Worm (Caenorhabditis elegans) whole organism, L1 larva: Measurements from ENCODE around the gene srh-201.

Experiments used
- blmp-1 ChIP-seq: fragments of 150-350 bp; optimal IDR thresholded peaks from 2 replicates; lab custom pipeline; 2014; ENCODE audit warnings: missing biosample characterization, missing genetic modification characterization
- nhr-11 ChIP-seq: fragments of 150-350 bp; optimal IDR thresholded peaks from 2 replicates; lab custom pipeline; 2014; ENCODE audit warnings: missing biosample characterization, missing genetic modification characterization
- nhr-28 ChIP-seq: fragments of 150-350 bp; optimal IDR thresholded peaks from 2 replicates; lab custom pipeline; 2014; ENCODE audit warnings: missing biosample characterization, missing genetic modification characterization
- rnt-1 ChIP-seq: sonication (generic microtip); optimal IDR thresholded peaks from 2 replicates; lab custom pipeline; 2016; ENCODE audit warnings: mild to moderate bottlenecking, missing genetic modification characterization, moderate library complexity, missing compliant biosample characterization
- skn-1 ChIP-seq: fragments of 150-350 bp; optimal IDR thresholded peaks from 2 replicates; lab custom pipeline; 2014; ENCODE audit warnings: missing biosample characterization, missing genetic modification characterization
- unc-98 ChIP-seq: fragments of 200-800 bp; sonication (Bioruptor generic); IDR thresholded peaks from 2 replicates; pipeline ENCODE4 v1.3.6; 2022; ENCODE audit warnings: missing genetic modification characterization, missing compliant biosample characterization
- ztf-11 ChIP-seq, 2 experiments: sonication (generic microtip); optimal IDR thresholded peaks; 2 replicates each; lab custom pipeline; 2016 to 2017; ENCODE audit warnings: missing genetic modification characterization in 2 of 2, missing biosample characterization in 1 of 2, missing compliant biosample characterization in 1 of 2
- ztf-4 ChIP-seq: fragments of 150-350 bp; optimal IDR thresholded peaks from 2 replicates; lab custom pipeline; 2014; ENCODE audit warnings: missing biosample characterization, missing genetic modification characterization

ce11 chrV:9058627-9059026 lies 45.0 kb upstream of the srh-201 start, which contains the start of gene C25E10.11:
- no peak for TF ChIP-seq ztf-11 (tag; optimal IDR thresholded peaks at IDR 0.05; lab: Kevin White, UChicago)
- no peak for TF ChIP-seq nhr-11 (tag; lab: Kevin White, UChicago)
- no peak for TF ChIP-seq skn-1 (tag; lab: Kevin White, UChicago)
- TF ChIP-seq unc-98 (GFP tag; lab: Robert Waterston, UW): no peak
- TF ChIP-seq ztf-4 (tag; lab: Kevin White, UChicago): no peak
- TF ChIP-seq rnt-1: no peak
- TF ChIP-seq nhr-28: no peak
- TF ChIP-seq blmp-1 (tag; lab: Kevin White, UChicago): no peak
